Fruit fly (Drosophila melanogaster) whole organism, wandering third instar larva: ENCODE results near the gene Or22c.

Source experiments
- Abd-B ChIP-seq: fragments of >200 bp; optimal IDR thresholded peaks from 2 replicates; lab custom pipeline; 2017; ENCODE audit warnings: missing biosample characterization, missing genetic modification characterization
- CG9705 ChIP-seq: fragments of 200-800 bp; sonication (Bioruptor generic); optimal IDR thresholded peaks from 2 replicates; lab custom pipeline; 2018; ENCODE audit warnings: missing biosample characterization, mild to moderate bottlenecking, missing genetic modification characterization
- CrebA ChIP-seq: fragments of 200-800 bp; sonication (Bioruptor generic); optimal IDR thresholded peaks from 2 replicates; lab custom pipeline; 2016; ENCODE audit warnings: missing biosample characterization, mild to moderate bottlenecking, missing genetic modification characterization, borderline replicate concordance
- Dfd ChIP-seq: fragments of >200 bp; optimal IDR thresholded peaks from 2 replicates; lab custom pipeline; 2017; ENCODE audit warnings: missing biosample characterization, missing genetic modification characterization
- Dif ChIP-seq: fragments of 200-275, 200-300 bp; sonication (Bioruptor generic); optimal IDR thresholded peaks from 2 replicates; lab custom pipeline; 2018; ENCODE audit warnings: missing biosample characterization, missing genetic modification characterization; ENCODE audit not compliant: partially characterized antibody
- GATAd ChIP-seq: sonication (Bioruptor generic); optimal IDR thresholded peaks from 2 replicates; lab custom pipeline; 2016; ENCODE audit warnings: missing biosample characterization, missing genetic modification characterization
- HLH106 ChIP-seq: fragments of 200-800 bp; optimal IDR thresholded peaks from 3 replicates; lab custom pipeline; 2019; ENCODE audit warnings: missing biosample characterization, mild to moderate bottlenecking, missing genetic modification characterization, moderate library complexity
- Hnf4 ChIP-seq: fragments of 200-800 bp; sonication (Bioruptor generic); optimal IDR thresholded peaks from 2 replicates; lab custom pipeline; 2016; ENCODE audit warnings: missing biosample characterization, mild to moderate bottlenecking, missing genetic modification characterization
- Hr83 ChIP-seq: fragments of 200-300 bp; sonication (Bioruptor generic); optimal IDR thresholded peaks from 2 replicates; lab custom pipeline; 2016; ENCODE audit warnings: missing biosample characterization, mild to moderate bottlenecking, missing genetic modification characterization, moderate library complexity; ENCODE audit not compliant: poor library complexity, severe bottlenecking
- Mio ChIP-seq: sonication (Bioruptor generic); optimal IDR thresholded peaks from 2 replicates; lab custom pipeline; 2016; ENCODE audit warnings: missing biosample characterization, missing genetic modification characterization
- Myc ChIP-seq: fragments of >200 bp; optimal IDR thresholded peaks from 2 replicates; lab custom pipeline; 2017
- N ChIP-seq: fragments of >200 bp; optimal IDR thresholded peaks from 2 replicates; lab custom pipeline; 2018; ENCODE audit warnings: missing biosample characterization, missing external identifiers, missing genetic modification characterization
- OdsH ChIP-seq: fragments of 200-800 bp; sonication (Bioruptor generic); optimal IDR thresholded peaks from 2 replicates; lab custom pipeline; 2016; ENCODE audit warnings: missing biosample characterization, mild to moderate bottlenecking, missing genetic modification characterization
- Rel ChIP-seq, 2 experiments: fragments of 200-800 bp; sonication (Bioruptor generic) in 1 of 2; optimal IDR thresholded peaks; 2 replicates in 1 of 2; 3 replicates in 1 of 2; lab custom pipeline; 2016 to 2019; ENCODE audit warnings: mild to moderate bottlenecking in 2 of 2, missing biosample characterization in 2 of 2, missing genetic modification characterization in 2 of 2, moderate library complexity in 1 of 2
- Sp1 ChIP-seq: fragments of 200-800 bp; sonication (Bioruptor generic); optimal IDR thresholded peaks from 3 replicates; lab custom pipeline; 2019; ENCODE audit warnings: missing biosample characterization, mild to moderate bottlenecking, missing genetic modification characterization, moderate library complexity
- brk ChIP-seq: fragments of 200-800 bp; sonication (Bioruptor generic); optimal IDR thresholded peaks from 2 replicates; lab custom pipeline; 2016; ENCODE audit warnings: missing biosample characterization, mild to moderate bottlenecking, missing genetic modification characterization
- dl ChIP-seq, 2 experiments: fragments of 175-275, 200-275 bp in 1 of 2; fragments of 200-275 bp in 1 of 2; sonication (Bioruptor generic); optimal IDR thresholded peaks; lab custom pipeline; 2018; ENCODE audit warnings: mild to moderate bottlenecking in 2 of 2, missing biosample characterization in 2 of 2, missing genetic modification characterization in 2 of 2, moderate library complexity in 2 of 2; ENCODE audit not compliant: partially characterized antibody in 2 of 2, insufficient read depth in 1 of 2
- dsf ChIP-seq: sonication (Bioruptor generic); optimal IDR thresholded peaks from 2 replicates; lab custom pipeline; 2016; ENCODE audit warnings: missing biosample characterization, missing genetic modification characterization, borderline replicate concordance
- ey ChIP-seq: fragments of 200-800 bp; sonication (Bioruptor generic); optimal IDR thresholded peaks from 2 replicates; lab custom pipeline; 2016; ENCODE audit warnings: missing biosample characterization, missing genetic modification characterization
- h ChIP-seq: fragments of 200-800 bp; sonication (Bioruptor generic); optimal IDR thresholded peaks from 3 replicates; lab custom pipeline; 2016; ENCODE audit warnings: missing biosample characterization, mild to moderate bottlenecking, missing genetic modification characterization
- jim ChIP-seq: fragments of 175-275, 200-325 bp; sonication (Bioruptor generic); optimal IDR thresholded peaks from 2 replicates; lab custom pipeline; 2016; ENCODE audit warnings: missing biosample characterization, mild to moderate bottlenecking, missing genetic modification characterization
- lola ChIP-seq: fragments of >200 bp; optimal IDR thresholded peaks from 2 replicates; lab custom pipeline; 2017; ENCODE audit warnings: missing biosample characterization, missing genetic modification characterization
- sage ChIP-seq: fragments of 200-800 bp; sonication (Bioruptor generic); optimal IDR thresholded peaks from 2 replicates; lab custom pipeline; 2016; ENCODE audit warnings: missing biosample characterization, mild to moderate bottlenecking, missing genetic modification characterization
- sv ChIP-seq: fragments of 200-800 bp; sonication (Bioruptor generic); optimal IDR thresholded peaks from 3 replicates; lab custom pipeline; 2016; ENCODE audit warnings: missing biosample characterization, missing genetic modification characterization
- tai ChIP-seq: sonication (Bioruptor generic); optimal IDR thresholded peaks from 2 replicates; lab custom pipeline; 2016; ENCODE audit warnings: missing biosample characterization, missing genetic modification characterization
- usp ChIP-seq: fragments of >200 bp; optimal IDR thresholded peaks from 2 replicates; lab custom pipeline; 2017; ENCODE audit warnings: missing biosample characterization, missing genetic modification characterization
- woc ChIP-seq: sonication (Bioruptor generic); optimal IDR thresholded peaks from 2 replicates; lab custom pipeline; 2016; ENCODE audit warnings: missing biosample characterization, mild to moderate bottlenecking, missing genetic modification characterization

Or22c gene

DNA sequence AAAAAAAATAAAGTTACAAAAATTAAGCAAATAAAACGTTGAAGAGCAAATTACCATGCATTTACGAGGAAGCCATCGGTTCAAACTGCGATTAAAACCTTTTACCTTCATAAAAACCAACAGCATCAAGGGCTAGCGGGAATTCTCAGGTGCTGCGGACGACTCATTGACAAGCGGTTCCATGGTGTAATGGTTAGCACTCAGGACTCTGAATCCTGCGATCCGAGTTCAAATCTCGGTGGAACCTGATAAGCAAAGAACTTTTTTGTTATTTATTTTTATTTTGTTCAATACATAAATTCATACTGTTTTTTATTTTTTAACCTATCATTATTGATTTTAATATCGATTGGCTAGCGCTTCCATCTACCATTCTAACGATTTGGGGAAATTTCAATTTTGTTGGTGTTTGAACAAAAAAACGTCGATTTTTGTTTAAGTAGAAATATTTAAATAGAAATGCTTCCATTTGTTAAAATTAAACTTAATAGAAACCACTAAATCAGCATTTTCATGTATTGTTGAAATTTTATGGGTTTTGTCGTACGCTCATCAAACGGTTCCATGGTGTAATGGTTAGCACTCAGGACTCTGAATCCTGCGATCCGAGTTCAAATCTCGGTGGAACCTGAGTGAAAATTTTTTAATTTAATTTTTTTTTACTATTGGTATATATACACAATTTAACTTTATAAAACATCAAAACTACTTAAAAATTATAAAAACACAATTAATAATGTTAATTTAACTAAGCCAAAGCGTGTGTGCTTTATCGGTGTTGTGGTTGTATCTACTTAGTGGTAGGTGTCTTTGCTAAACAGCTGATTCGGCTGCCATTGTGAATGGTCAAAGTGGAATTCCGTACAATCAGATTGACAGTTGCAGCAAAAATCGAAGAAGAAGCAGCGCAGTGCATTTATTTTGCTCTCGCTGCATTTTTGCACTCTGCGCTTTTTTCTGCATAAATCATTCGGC, 45.1 kb upstream of the Or22c start, which contains the start of gene CG4238:
Gene CG4238, plus strand, starts transcription at position 880 of the 975 bp plus-strand sequence.
- TF ChIP-seq dl (GFP tag; optimal IDR thresholded peaks at IDR 0.05; lab: Kevin White, UChicago; ENCODE audit: insufficient read depth in 1 of 2, partially characterized antibody in 2 of 2) (no peak), dsf (no peak), CG9705 (GFP tag; lab: Kevin White, UChicago) (no peak), Rel (GFP tag; optimal IDR thresholded peaks at IDR 0.05; lab: Kevin White, UChicago) (no peak), Rel (tag; optimal IDR thresholded peaks at IDR 0.05; lab: Kevin White, UChicago) (peak; percentile 39), lola (no peak), woc (GFP tag; lab: Kevin White, UChicago) (no peak), Dfd (GFP tag; lab: Kevin White, UChicago) (no peak), Abd-B (no peak), Myc (lab: Kevin White, UChicago) (no peak), ey (no peak), N (GFP tag; lab: Kevin White, UChicago) (no peak), sage (GFP tag; lab: Kevin White, UChicago) (peak; percentile 12), sv (GFP tag; lab: Kevin White, UChicago) (no peak), Hr83 (no peak), brk (GFP tag; lab: Kevin White, UChicago) (peak; percentile 13), Mio (GFP tag; lab: Kevin White, UChicago) (no peak), HLH106 (tag; lab: Kevin White, UChicago) (no peak), Sp1 (GFP tag; lab: Kevin White, UChicago) (no peak), usp (GFP tag; lab: Kevin White, UChicago) (no peak), tai (GFP tag; lab: Kevin White, UChicago) (no peak), OdsH (GFP tag; lab: Kevin White, UChicago) (no peak), CrebA (GFP tag; lab: Kevin White, UChicago) (peak; percentile 72), GATAd (no peak)

DNA sequence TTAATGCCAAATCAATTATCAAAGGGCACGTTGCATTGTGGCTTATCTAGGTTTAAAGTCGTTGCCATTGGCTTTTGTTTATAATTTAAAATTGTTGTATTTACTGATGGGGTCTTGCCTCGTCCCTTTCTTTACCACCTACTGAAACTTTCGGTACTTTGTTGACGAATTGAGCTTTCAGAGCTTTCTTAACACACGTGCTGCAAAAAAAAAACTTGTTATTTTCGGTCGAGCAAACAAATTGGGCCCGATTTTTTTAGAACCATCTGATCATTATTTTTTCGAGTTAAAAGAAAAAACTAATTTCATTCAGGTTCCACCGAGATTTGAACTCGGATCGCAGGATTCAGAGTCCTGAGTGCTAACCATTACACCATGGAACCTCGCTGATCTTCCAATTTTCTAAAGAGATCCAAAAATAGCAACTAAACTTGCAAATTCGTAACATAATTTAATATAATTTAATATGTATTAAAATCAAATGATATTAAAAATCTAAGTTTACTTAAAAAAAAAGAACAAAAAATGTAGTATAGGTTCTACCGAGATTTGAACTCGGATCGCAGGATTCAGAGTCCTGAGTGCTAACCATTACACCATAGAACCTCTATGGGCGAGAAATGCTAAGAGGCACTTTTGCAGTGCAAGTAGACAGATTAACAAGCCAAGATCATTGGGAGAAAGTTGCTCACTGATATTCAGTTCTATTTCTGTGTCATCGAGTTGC, 43.9 kb upstream of the Or22c start:
- TF ChIP-seq Hnf4 (GFP tag; lab: Kevin White, UChicago) (peak; percentile 1), GATAd (no peak)

dm6 chr2L:2011430-2011829, 43.0 kb upstream of the Or22c start:
- TF ChIP-seq woc (GFP tag; lab: Kevin White, UChicago) (no peak), Mio (GFP tag; lab: Kevin White, UChicago) (no peak), dsf (no peak), Dif (GFP tag; lab: Kevin White, UChicago) (no peak), h (GFP tag; lab: Kevin White, UChicago) (no peak), jim (GFP tag; lab: Kevin White, UChicago) (no peak)

DNA sequence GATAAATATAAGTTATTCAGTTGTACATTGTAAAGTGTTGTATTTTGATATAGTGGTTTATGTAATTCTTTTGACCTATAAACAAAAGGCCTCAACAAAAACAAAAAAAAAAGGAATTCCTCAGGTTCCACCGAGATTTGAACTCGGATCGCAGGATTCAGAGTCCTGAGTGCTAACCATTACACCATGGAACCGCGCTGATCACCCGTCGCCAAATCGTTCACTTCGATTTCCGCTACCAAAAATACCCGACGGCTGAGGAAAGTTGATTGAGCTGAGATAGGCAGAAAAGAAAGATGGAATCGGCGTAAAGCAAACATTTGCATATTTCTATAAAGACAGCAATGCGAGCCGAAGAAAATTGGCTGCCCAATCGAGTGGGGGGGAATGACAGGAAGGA, 41.3 kb upstream of the Or22c start:
- no peak for TF ChIP-seq dl (GFP tag; optimal IDR thresholded peaks at IDR 0.05; lab: Kevin White, UChicago; ENCODE audit: insufficient read depth in 1 of 2, partially characterized antibody in 2 of 2)
- no peak for TF ChIP-seq sv (GFP tag; lab: Kevin White, UChicago)
- TF ChIP-seq CrebA (GFP tag; lab: Kevin White, UChicago) = no peak
- TF ChIP-seq Hnf4 (GFP tag; lab: Kevin White, UChicago) = no peak
- no peak for TF ChIP-seq HLH106 (tag; lab: Kevin White, UChicago)
- no peak for TF ChIP-seq Dif (GFP tag; lab: Kevin White, UChicago)
